Fruit fly (Drosophila melanogaster) whole organism, embryonic: Measurements from ENCODE around the gene CG32554.

Experiments used
- CG7271 ChIP-seq: fragments of 200-800 bp; sonication (Bioruptor generic); optimal IDR thresholded peaks from 2 replicates; lab custom pipeline; 2018; ENCODE audit warnings: missing biosample characterization, mild to moderate bottlenecking, missing genetic modification characterization, moderate library complexity
- D ChIP-seq, 2 experiments: fragments of 200-800 bp in 1 of 2; fragments of >200 bp in 1 of 2; sonication (Bioruptor generic) in 1 of 2; optimal IDR thresholded peaks; 2 replicates in 1 of 2; 3 replicates in 1 of 2; lab custom pipeline; 2017; ENCODE audit warnings: mild to moderate bottlenecking in 1 of 2, missing biosample characterization in 1 of 2, missing genetic modification characterization in 1 of 2, missing genetic modification reagents in 1 of 2
- Dek ChIP-seq: fragments of 200-800 bp; sonication (Bioruptor generic); optimal IDR thresholded peaks from 3 replicates; lab custom pipeline; 2019; ENCODE audit warnings: missing biosample characterization, mild to moderate bottlenecking, missing genetic modification characterization, moderate library complexity
- H2.0 ChIP-seq: fragments of 200-800 bp; sonication (Bioruptor generic); IDR thresholded peaks from 2 replicates; pipeline ENCODE4 v1.3.6; 2022; ENCODE audit warnings: missing biosample characterization, missing genetic modification characterization
- Hmx ChIP-seq: fragments of 200-800 bp; sonication (Bioruptor generic); optimal IDR thresholded peaks from 2 replicates; lab custom pipeline; 2016; ENCODE audit warnings: missing biosample characterization, missing genetic modification characterization
- NK7.1 ChIP-seq: fragments of 200-800 bp; sonication (Bioruptor generic); optimal IDR thresholded peaks from 3 replicates; lab custom pipeline; 2016; ENCODE audit warnings: missing biosample characterization, missing genetic modification characterization
- Sry-δ ChIP-seq: fragments of 200-800 bp; sonication (Bioruptor generic); optimal IDR thresholded peaks from 2 replicates; lab custom pipeline; 2016; ENCODE audit warnings: missing biosample characterization, missing genetic modification characterization
- Vsx1 ChIP-seq: fragments of 200-800 bp; sonication (Bioruptor generic); optimal IDR thresholded peaks from 2 replicates; lab custom pipeline; 2017; ENCODE audit warnings: missing biosample characterization, mild to moderate bottlenecking, missing genetic modification characterization, missing genetic modification reagents
- bsh ChIP-seq, 2 experiments: fragments of 200-800 bp; sonication (Bioruptor generic); optimal IDR thresholded peaks; 2 replicates each; lab custom pipeline; 2017 to 2018; ENCODE audit warnings: mild to moderate bottlenecking in 2 of 2, missing biosample characterization in 2 of 2, missing genetic modification characterization in 2 of 2, moderate library complexity in 1 of 2
- ci ChIP-seq: fragments of 200-800 bp; sonication (Bioruptor generic); IDR thresholded peaks from 3 replicates; pipeline ENCODE4 v1.3.6; 2022; ENCODE audit warnings: missing biosample characterization, missing genetic modification characterization
- jing ChIP-seq: fragments of 200-800 bp; sonication (Bioruptor generic); optimal IDR thresholded peaks from 2 replicates; lab custom pipeline; 2018; ENCODE audit warnings: missing biosample characterization, mild to moderate bottlenecking, missing genetic modification characterization
- nmo ChIP-seq: fragments of 200-800 bp; sonication (Bioruptor generic); optimal IDR thresholded peaks from 2 replicates; lab custom pipeline; 2018; ENCODE audit warnings: missing biosample characterization, mild to moderate bottlenecking, missing genetic modification characterization, moderate library complexity
- toy ChIP-seq: fragments of 200-800 bp; sonication (Bioruptor generic); IDR thresholded peaks from 2 replicates; pipeline ENCODE4 v1.3.6; 2022; ENCODE audit warnings: missing biosample characterization, missing genetic modification characterization

dm6 chrX:17877974-17878373 is 25.5 kb upstream of the CG32554 start:
- TF ChIP-seq Vsx1 (GFP tag; lab: Kevin White, UChicago) (no peak), Sry-δ (GFP tag; lab: Kevin White, UChicago) (no peak), jing (GFP tag; lab: Kevin White, UChicago) (no peak), H2.0 (GFP tag; lab: Robert Waterston, UW) (no peak), toy (no peak), NK7.1 (GFP tag; lab: Kevin White, UChicago) (no peak), ci (no peak), D (optimal IDR thresholded peaks at IDR 0.05; lab: Kevin White, UChicago) (no peak), D (GFP tag; optimal IDR thresholded peaks at IDR 0.05; lab: Kevin White, UChicago) (no peak), Dek (tag; lab: Kevin White, UChicago) (no peak), CG7271 (tag; lab: Kevin White, UChicago) (no peak), nmo (GFP tag; lab: Kevin White, UChicago) (no peak), Hmx (GFP tag; lab: Kevin White, UChicago) (no peak), bsh (GFP tag; optimal IDR thresholded peaks at IDR 0.05; lab: Kevin White, UChicago) (no peak)
